Worm (Caenorhabditis elegans) whole organism, mixed stage, embryonic: ENCODE results near the gene Y26E6A.2.

Experiments
- ces-1 ChIP-seq: fragments of 150-350 bp; optimal IDR thresholded peaks from 2 replicates; lab custom pipeline; 2014; ENCODE audit warnings: missing biosample characterization, missing genetic modification reagents, missing genetic modification characterization
- drap-1 ChIP-seq: fragments of 200-800 bp; sonication (Bioruptor generic); optimal IDR thresholded peaks from 3 replicates; lab custom pipeline; 2018; ENCODE audit warnings: mild to moderate bottlenecking, missing genetic modification characterization, missing compliant biosample characterization
- elt-3 ChIP-seq: fragments of 150-350 bp; optimal IDR thresholded peaks from 2 replicates; lab custom pipeline; 2014; ENCODE audit warnings: missing biosample characterization, missing genetic modification characterization
- lsy-2 ChIP-seq: fragments of 150-350 bp; optimal IDR thresholded peaks from 2 replicates; lab custom pipeline; 2014; ENCODE audit warnings: missing biosample characterization, missing genetic modification characterization
- mab-5 ChIP-seq: fragments of 150-350 bp; optimal IDR thresholded peaks from 2 replicates; lab custom pipeline; 2014; ENCODE audit warnings: missing biosample characterization, missing genetic modification characterization
- nhr-237 ChIP-seq: fragments of 150-350 bp; optimal IDR thresholded peaks from 2 replicates; lab custom pipeline; 2014; ENCODE audit warnings: missing biosample characterization, missing genetic modification characterization
- nhr-28 ChIP-seq: fragments of 150-350 bp; optimal IDR thresholded peaks from 2 replicates; lab custom pipeline; 2014; ENCODE audit warnings: missing biosample characterization, missing genetic modification characterization
- nhr-76 ChIP-seq: sonication (generic microtip); optimal IDR thresholded peaks from 2 replicates; lab custom pipeline; 2017; ENCODE audit warnings: missing biosample characterization, missing genetic modification characterization
- pha-4 ChIP-seq: fragments of 150-350 bp; optimal IDR thresholded peaks from 2 replicates; lab custom pipeline; 2018; ENCODE audit warnings: missing biosample characterization, missing genetic modification reagents, missing genetic modification characterization
- unc-62 ChIP-seq: fragments of 150-350 bp; optimal IDR thresholded peaks from 2 replicates; lab custom pipeline; 2014; ENCODE audit warnings: missing biosample characterization, missing genetic modification reagents, missing genetic modification characterization
- ztf-11 ChIP-seq: fragments of 150-350 bp; optimal IDR thresholded peaks from 2 replicates; lab custom pipeline; 2014; ENCODE audit warnings: missing biosample characterization, missing genetic modification characterization

- TF ChIP-seq pha-4 (tag; lab: Kevin White, UChicago) (no peak), ces-1 (no peak), mab-5 (tag; lab: Kevin White, UChicago) (no peak), lsy-2 (tag; lab: Kevin White, UChicago) (no peak), nhr-76 (no peak), nhr-28 (tag; lab: Kevin White, UChicago) (no peak), nhr-237 (no peak), drap-1 (GFP tag; lab: Kevin White, UChicago) (no peak), unc-62 (GFP tag; lab: Kevin White, UChicago) (no peak), ztf-11 (tag; lab: Kevin White, UChicago) (no peak), elt-3 (tag; lab: Kevin White, UChicago) (no peak)
These were observed 11.8 kb upstream of the Y26E6A.2 start, which contains the start of gene meg-2 for ce11 chrX:13926029-13926428.
